Worm (Caenorhabditis elegans): ENCODE measurements around the gene lbp-3.

The lbp-3 gene

ce11 chrX:3245812-3246211 lies 11.4 kb upstream of the lbp-3 start, which contains the start of gene F40F4.7 (continued):
- TF ChIP-seq akir-1 (GFP tag; optimal IDR thresholded peaks at IDR 0.05), result no peak
- no peak for TF ChIP-seq lsl-1 (GFP tag; optimal IDR thresholded peaks at IDR 0.05)
- peak; percentile 3 for TF ChIP-seq tbp1 (GFP tag; optimal IDR thresholded peaks at IDR 0.05)
- TF ChIP-seq ztf-28 (GFP tag; IDR thresholded peaks at IDR 0.05), result no peak
- no peak for TF ChIP-seq him-1 (tag; optimal IDR thresholded peaks at IDR 0.05)
- TF ChIP-seq repo-1 (tag; optimal IDR thresholded peaks at IDR 0.05), result no peak
- no peak for TF ChIP-seq F22D6.2 (tag; optimal IDR thresholded peaks at IDR 0.05)
- peak; percentile 27 for TF ChIP-seq somi-1 (GFP tag; optimal IDR thresholded peaks at IDR 0.05)
- no peak for TF ChIP-seq cebp-1 (GFP tag; IDR thresholded peaks at IDR 0.05)
- peak; percentile 61 for TF ChIP-seq cebp-1 (tag; optimal IDR thresholded peaks at IDR 0.05)
- TF ChIP-seq madf-10 (tag; optimal IDR thresholded peaks at IDR 0.05), result peak; percentile 3
- no peak for TF ChIP-seq hsf-1 (GFP tag; IDR thresholded peaks at IDR 0.05)
- no peak for TF ChIP-seq nhr-27 (tag; optimal IDR thresholded peaks at IDR 0.05)
- TF ChIP-seq dpff-1 (tag; optimal IDR thresholded peaks at IDR 0.05), result no peak
- TF ChIP-seq ZK185.1 (tag; optimal IDR thresholded peaks at IDR 0.05; ENCODE audit: poor library complexity, severe bottlenecking), result no peak
- no peak for TF ChIP-seq D2030.7 (GFP tag; IDR thresholded peaks at IDR 0.05)
- TF ChIP-seq mel-28 (tag; optimal IDR thresholded peaks at IDR 0.05; ENCODE audit: borderline replicate concordance), result no peak
- no peak for TF ChIP-seq snpc-3.4 (tag; optimal IDR thresholded peaks at IDR 0.05)
- TF ChIP-seq mes-4 (tag; optimal IDR thresholded peaks at IDR 0.05), result no peak
- no peak for TF ChIP-seq ztf-25 (GFP tag; IDR thresholded peaks at IDR 0.05)
- no peak for TF ChIP-seq lin-26 (GFP tag; IDR thresholded peaks at IDR 0.05)
- TF ChIP-seq attf-3 (GFP tag; conservative IDR thresholded peaks at IDR 0.05), result peak; percentile 91
- TF ChIP-seq bed-1 (GFP tag; IDR thresholded peaks at IDR 0.05), result no peak
- peak; percentile 5 for TF ChIP-seq pha-4 (tag; optimal IDR thresholded peaks at IDR 0.05)
- no peak for TF ChIP-seq B0035.1 (tag; optimal IDR thresholded peaks at IDR 0.05)
- TF ChIP-seq rec-8 (tag; optimal IDR thresholded peaks at IDR 0.05), result no peak
- TF ChIP-seq C17E4.6 (GFP tag; IDR thresholded peaks at IDR 0.05), result no peak
- no peak for TF ChIP-seq nfya-2 (GFP tag; IDR thresholded peaks at IDR 0.05)
- 0 out of 2 replicates have a peak, but pooled peaks have one; percentile 7 for TF ChIP-seq hmg-1.2 (GFP tag; IDR thresholded peaks at IDR 0.05)
- TF ChIP-seq lag-1 (GFP tag; IDR thresholded peaks at IDR 0.05), result no peak
- no peak for TF ChIP-seq die-1 (tag; optimal IDR thresholded peaks at IDR 0.05)

ce11 chrX:3247768-3248167 lies 9.4 kb upstream of the lbp-3 start:
- TF ChIP-seq madf-6 (GFP tag; IDR thresholded peaks at IDR 0.05) (no peak), zfh-2 (GFP tag; conservative IDR thresholded peaks at IDR 0.05) (peak; percentile 67)

DNA sequence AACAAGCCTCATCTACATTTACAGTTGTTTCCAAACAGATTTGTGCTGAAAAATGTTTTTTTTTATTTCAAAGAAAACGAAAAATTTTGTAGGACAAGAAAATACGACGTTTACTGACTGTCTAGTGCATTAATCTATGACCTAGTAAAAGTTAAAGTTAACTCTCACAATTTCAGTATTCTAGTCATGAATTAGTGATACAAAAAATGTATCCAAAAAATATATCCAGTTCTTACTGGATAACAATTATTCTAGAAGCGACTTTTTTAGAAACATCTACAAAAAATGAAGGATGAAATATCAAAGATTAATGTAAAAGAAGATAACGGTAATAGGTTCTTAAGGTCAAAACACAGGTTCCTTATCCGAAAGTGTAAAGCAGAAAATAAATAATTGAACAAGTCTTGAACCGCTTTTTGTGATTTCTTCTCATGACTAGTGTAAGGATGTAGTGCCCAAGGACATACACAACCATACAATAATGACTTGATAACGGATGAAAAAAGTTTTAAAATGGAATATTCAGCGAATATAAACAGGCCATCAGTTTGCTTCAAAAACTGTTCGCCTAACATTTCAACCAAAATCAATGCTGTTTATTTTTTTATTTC lies 6.6 kb upstream of the lbp-3 start, which contains the start of gene pqn-37:
pqn-37 (minus strand) TSS at position 51 of the 611 bp plus-strand sequence.
- TF ChIP-seq B0336.3 (GFP tag; IDR thresholded peaks at IDR 0.05) (no peak), T07F8.4 (tag; optimal IDR thresholded peaks at IDR 0.05) (no peak), nhr-90 (tag; optimal IDR thresholded peaks at IDR 0.05) (no peak)

All from whole organism, young adult.